Fruit fly (Drosophila melanogaster): ENCODE measurements around the gene CG14130.

Gene CG14130

dm6 chr3L:11821723-11822445 is 6.6 kb downstream of the CG14130 start, which contains the start of the genes CG11597 and CG5946 (continued):
- TF ChIP-seq CkIIα-i1 (GFP tag; IDR thresholded peaks at IDR 0.05), result no peak
- TF ChIP-seq CG18619 (GFP tag; optimal IDR thresholded peaks at IDR 0.05), result no peak
- no peak for TF ChIP-seq CG2875 (GFP tag; optimal IDR thresholded peaks at IDR 0.05)
- no peak for TF ChIP-seq Camta (GFP tag; optimal IDR thresholded peaks at IDR 0.05)
- TF ChIP-seq lmd (GFP tag; IDR thresholded peaks at IDR 0.05), result no peak
- TF ChIP-seq so (GFP tag; IDR thresholded peaks at IDR 0.05), result no peak
- no peak for TF ChIP-seq nau (GFP tag; optimal IDR thresholded peaks at IDR 0.05)
- TF ChIP-seq CG12391 (tag; optimal IDR thresholded peaks at IDR 0.05), result peak; percentile 60

dm6 chr3L:11822446-11823334 is 7.4 kb downstream of the CG14130 start, which contains the start of gene RpL10Ab:
TSS of gene RpL10Ab (plus strand) at chr3L:11822851.
- TF ChIP-seq CG30403 (GFP tag; optimal IDR thresholded peaks at IDR 0.05), result peak; percentile 83
- no peak for TF ChIP-seq CG12769 (tag; optimal IDR thresholded peaks at IDR 0.05)
- peak; percentile 66; the same call in 1 of the 3 replicates for TF ChIP-seq CG7357 (GFP tag; IDR thresholded peaks at IDR 0.05)
- TF ChIP-seq Dp (GFP tag; optimal IDR thresholded peaks at IDR 0.05), result no peak
- TF ChIP-seq CG9876 (GFP tag; optimal IDR thresholded peaks at IDR 0.05), result peak; percentile 47
- no peak for TF ChIP-seq tx (GFP tag; optimal IDR thresholded peaks at IDR 0.05)
- TF ChIP-seq Hr39 (optimal IDR thresholded peaks at IDR 0.05), result no peak
- no peak; the same call in 1 of the 2 replicates for TF ChIP-seq stc (GFP tag; IDR thresholded peaks at IDR 0.05)
- TF ChIP-seq CG16815 (GFP tag; optimal IDR thresholded peaks at IDR 0.05), result peak; percentile 63
- no peak for TF ChIP-seq Lhr (GFP tag; optimal IDR thresholded peaks at IDR 0.05)
- TF ChIP-seq CG14014 (GFP tag; IDR thresholded peaks at IDR 0.05), result no peak; the same call in none of the 2 replicates
- peak; percentile 57 for TF ChIP-seq Xbp1 (GFP tag; optimal IDR thresholded peaks at IDR 0.05)
- 0 out of 2 replicates have a peak, but pooled peaks have one; percentile 9 for TF ChIP-seq CG4730 (GFP tag; IDR thresholded peaks at IDR 0.05)
- no peak for TF ChIP-seq Dip2 (GFP tag; IDR thresholded peaks at IDR 0.05)
- TF ChIP-seq E2f1 (GFP tag; IDR thresholded peaks at IDR 0.05), result peak; percentile 58
- TF ChIP-seq tin (GFP tag; optimal IDR thresholded peaks at IDR 0.05), result peak; percentile 26
- TF ChIP-seq CG10959 (GFP tag; IDR thresholded peaks at IDR 0.05), result no peak; the same call in none of the 2 replicates
- TF ChIP-seq CG17612 (GFP tag; IDR thresholded peaks at IDR 0.05), result no peak
- peak; percentile 33 for TF ChIP-seq D19A (tag; optimal IDR thresholded peaks at IDR 0.05)
- TF ChIP-seq CG12104 (GFP tag; optimal IDR thresholded peaks at IDR 0.05), result peak; percentile 65
- peak; percentile 31 for TF ChIP-seq slp2 (GFP tag; optimal IDR thresholded peaks at IDR 0.05)
- peak; percentile 83 for TF ChIP-seq NFAT (GFP tag; IDR thresholded peaks at IDR 0.05)
- TF ChIP-seq Dek (tag; optimal IDR thresholded peaks at IDR 0.05), result peak; percentile 48
- peak; percentile 83 for TF ChIP-seq CG11504 (tag; optimal IDR thresholded peaks at IDR 0.05)
- peak; percentile 73 for TF ChIP-seq CoRest (tag; optimal IDR thresholded peaks at IDR 0.05)
- TF ChIP-seq CG10366 (GFP tag; IDR thresholded peaks at IDR 0.05), result peak; percentile 56
- peak; percentile 8 for TF ChIP-seq Oaz (GFP tag; IDR thresholded peaks at IDR 0.05)
- TF ChIP-seq Aef1 (GFP tag; IDR thresholded peaks at IDR 0.05), result peak; percentile 32; the same call in 1 of the 3 replicates
- peak; percentile 61 for TF ChIP-seq H2.0 (GFP tag; IDR thresholded peaks at IDR 0.05)
- TF ChIP-seq C15 (GFP tag; IDR thresholded peaks at IDR 0.05), result 0 out of 3 replicates have a peak, but pooled peaks have one; percentile 57
- TF ChIP-seq Nf-YB (GFP tag; optimal IDR thresholded peaks at IDR 0.05), result peak; percentile 0
- peak; percentile 57 for TF ChIP-seq mirr (GFP tag; optimal IDR thresholded peaks at IDR 0.05)
- peak; percentile 83 for TF ChIP-seq Rfx (GFP tag; IDR thresholded peaks at IDR 0.05)
- peak; percentile 22 for TF ChIP-seq Camta (GFP tag; optimal IDR thresholded peaks at IDR 0.05)
- peak; percentile 80 for TF ChIP-seq hb (GFP tag; IDR thresholded peaks at IDR 0.05; ENCODE audit: partially characterized antibody)
- peak; percentile 64 for TF ChIP-seq CG18619 (GFP tag; optimal IDR thresholded peaks at IDR 0.05)
- TF ChIP-seq Xrp1 (GFP tag; IDR thresholded peaks at IDR 0.05), result peak; percentile 30; the same call in 1 of the 2 replicates
- TF ChIP-seq run (tag; optimal IDR thresholded peaks at IDR 0.05), result no peak
- peak; percentile 3 for TF ChIP-seq Fer1 (GFP tag; optimal IDR thresholded peaks at IDR 0.05)
- TF ChIP-seq Gsc (GFP tag; IDR thresholded peaks at IDR 0.05), result no peak

Data from whole organism, embryonic.